Worm (Caenorhabditis elegans) whole organism, L4/young adult: ENCODE data around the gene Y38E10A.17.
"Not testable (repeated sequence)": the region's sequence is repeated elsewhere in the genome, so short reads cannot be mapped to it uniquely, and the experiment has no call there.

ENCODE experiments used
- W03F9.2 ChIP-seq: fragments of 150-350 bp; optimal IDR thresholded peaks from 2 replicates; lab custom pipeline; 2014; ENCODE audit warnings: missing biosample characterization, missing genetic modification characterization
- dao-5 ChIP-seq: sonication (generic microtip); optimal IDR thresholded peaks from 2 replicates; lab custom pipeline; 2016; ENCODE audit warnings: missing genotype, missing genetic modification characterization, moderate library complexity, missing compliant biosample characterization
- him-1 ChIP-seq: sonication (generic microtip); optimal IDR thresholded peaks from 2 replicates; lab custom pipeline; 2016; ENCODE audit warnings: missing genotype, missing genetic modification reagents, missing genetic modification characterization, missing compliant biosample characterization

Y38E10A.17 gene

DNA sequence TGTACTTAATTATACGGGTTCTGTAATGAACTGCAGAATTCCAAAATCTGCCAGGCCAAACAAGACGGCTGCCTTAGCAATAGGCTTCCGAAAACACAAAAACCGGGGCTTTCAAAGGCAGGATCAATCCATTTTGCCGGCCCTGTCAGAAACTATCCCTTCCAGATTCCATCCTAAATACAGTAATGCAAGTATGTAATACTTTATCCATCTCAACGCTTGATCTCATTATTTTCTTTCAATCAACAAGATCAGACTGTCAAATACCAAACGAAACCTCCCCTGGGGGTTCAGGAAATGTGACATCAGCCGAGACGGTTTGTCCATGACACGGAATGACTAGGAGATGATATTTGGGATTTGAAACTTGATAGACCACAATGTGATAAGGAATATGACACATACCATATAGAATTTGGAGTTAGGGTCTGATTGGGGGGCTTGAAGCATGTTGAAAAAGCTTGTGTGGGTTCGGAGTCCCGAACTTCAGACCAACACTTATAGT lies 8.4 kb downstream of the Y38E10A.17 start:
- no peak for TF ChIP-seq W03F9.2 (tag; lab: Kevin White, UChicago)

DNA sequence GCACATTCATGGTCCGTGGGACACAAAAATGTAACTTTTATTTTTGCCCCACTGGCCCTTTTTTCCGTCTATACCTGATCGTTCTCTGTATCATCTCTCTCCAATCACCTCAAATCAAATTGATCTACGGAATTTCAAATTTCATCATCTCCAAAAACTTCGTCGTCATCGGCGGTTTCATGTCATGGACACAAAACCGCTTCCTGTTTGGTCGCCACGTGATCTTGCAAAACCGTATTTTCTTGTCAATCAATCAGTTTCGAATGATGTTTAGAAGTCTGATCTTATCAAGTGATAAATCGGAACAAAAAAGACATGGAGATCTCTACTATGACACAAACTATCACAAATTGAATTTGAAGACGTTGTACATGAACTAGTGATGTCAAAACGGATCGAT lies 8.9 kb downstream of the Y38E10A.17 start:
- TF ChIP-seq him-1 (no peak), dao-5 (tag; lab: Kevin White, UChicago) (no peak), W03F9.2 (tag; lab: Kevin White, UChicago) (no peak)

DNA sequence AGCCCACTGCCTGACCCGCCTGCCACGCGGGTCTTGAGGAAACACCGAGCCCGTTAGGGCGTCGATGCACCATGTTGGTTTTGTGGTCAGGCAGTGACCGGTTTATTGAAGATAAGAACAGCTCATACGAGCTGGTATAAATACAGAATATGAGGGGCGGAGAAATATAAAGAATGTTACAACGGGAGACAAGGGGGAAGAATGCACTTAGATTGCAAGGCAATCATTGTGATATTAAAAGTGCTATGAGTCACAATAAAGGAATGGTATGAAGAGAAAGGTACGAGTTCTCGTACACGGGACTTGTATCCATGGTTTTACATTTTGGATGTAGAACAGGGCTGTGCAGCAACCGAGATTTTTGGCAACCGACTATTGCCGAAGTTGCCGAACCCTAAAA lies 10.2 kb downstream of the Y38E10A.17 start, which contains the start of gene Y38E10A.14:
TSS of gene Y38E10A.14 (minus strand) at position 101 of the 400 bp plus-strand sequence.
- not testable (repeated sequence) for TF ChIP-seq dao-5 (tag; lab: Kevin White, UChicago); W03F9.2 (tag; lab: Kevin White, UChicago); him-1

DNA sequence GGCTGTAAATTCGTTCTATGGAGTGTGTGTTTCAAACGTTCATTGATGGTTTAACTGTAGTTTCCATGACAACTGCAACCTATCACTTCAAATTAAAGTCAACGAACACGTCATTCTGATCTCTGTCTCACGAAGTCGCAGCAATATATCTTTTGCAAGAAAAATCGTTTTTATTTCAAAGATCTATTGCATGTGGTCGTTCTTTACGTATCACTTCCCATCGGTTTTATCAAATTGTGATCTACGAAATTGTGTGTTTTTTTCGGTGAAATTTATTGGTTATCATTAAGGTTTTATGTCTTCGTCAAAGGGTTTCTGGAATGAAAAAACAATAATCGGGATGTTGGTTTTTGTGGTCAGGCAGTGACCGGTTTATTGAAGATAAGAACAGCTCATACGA lies 11.8 kb downstream of the Y38E10A.17 start:
- no peak for TF ChIP-seq W03F9.2 (tag; lab: Kevin White, UChicago)
- no peak for TF ChIP-seq him-1
- TF ChIP-seq dao-5 (tag; lab: Kevin White, UChicago), result no peak

DNA sequence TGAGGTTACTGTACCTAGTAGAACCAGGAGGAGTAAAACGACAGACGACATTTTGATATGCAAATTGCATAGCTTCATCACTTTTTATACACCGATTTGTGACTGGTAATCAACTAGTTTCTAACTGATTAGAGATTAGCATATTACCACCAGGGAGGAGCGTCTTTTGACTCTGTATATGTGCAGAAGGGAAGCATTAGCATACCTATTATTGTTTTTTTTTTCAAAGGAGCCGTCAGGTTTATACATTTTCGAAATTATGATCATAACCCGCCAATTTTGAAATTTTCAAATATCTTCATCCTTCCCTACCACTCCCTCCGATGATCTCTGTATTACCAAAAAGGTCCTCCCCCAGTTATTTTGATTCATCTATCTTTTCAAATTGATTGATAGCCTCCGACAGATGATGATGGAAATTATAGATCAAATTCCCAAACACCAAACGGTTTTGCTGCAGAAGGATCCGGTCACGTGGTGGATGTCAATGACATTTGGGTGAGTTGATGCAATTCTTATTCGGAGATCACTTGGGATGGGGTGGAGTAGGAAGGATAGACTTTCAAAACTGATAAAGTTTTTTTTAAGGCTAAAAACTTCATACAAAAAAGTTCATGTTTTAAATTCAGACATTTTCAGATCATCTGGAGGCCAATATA lies 12.6 kb downstream of the Y38E10A.17 start, which contains the start of gene nspe-8:
TSS of gene nspe-8 (minus strand) at position 51 of the 659 bp plus-strand sequence.
- TF ChIP-seq him-1 (no peak), dao-5 (tag; lab: Kevin White, UChicago) (no peak), W03F9.2 (tag; lab: Kevin White, UChicago) (no peak)

DNA sequence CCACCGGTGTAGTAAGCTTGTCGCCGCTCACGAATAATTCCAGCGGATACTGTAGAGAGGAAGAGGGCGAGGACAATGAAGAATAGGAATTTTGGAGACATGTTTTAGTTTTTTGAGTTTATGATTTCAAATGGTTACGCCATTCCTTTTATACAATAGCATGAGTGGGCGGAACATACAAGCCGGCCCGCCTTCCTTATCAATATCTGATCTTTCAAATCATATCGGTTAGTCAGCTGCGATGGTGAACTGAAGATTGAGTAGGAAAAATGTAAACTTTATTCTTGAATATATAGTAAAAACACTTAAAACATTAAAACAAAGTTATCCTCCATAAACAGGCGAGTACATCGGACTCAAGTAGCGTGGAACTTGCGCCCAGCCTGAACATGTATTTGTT lies 13.8 kb downstream of the Y38E10A.17 start, which contains the start of gene nspe-1:
TSS of gene nspe-1 (minus strand) at position 101 of the 400 bp plus-strand sequence.
- TF ChIP-seq W03F9.2 (tag; lab: Kevin White, UChicago) (no peak), dao-5 (tag; lab: Kevin White, UChicago) (no peak), him-1 (no peak)

DNA sequence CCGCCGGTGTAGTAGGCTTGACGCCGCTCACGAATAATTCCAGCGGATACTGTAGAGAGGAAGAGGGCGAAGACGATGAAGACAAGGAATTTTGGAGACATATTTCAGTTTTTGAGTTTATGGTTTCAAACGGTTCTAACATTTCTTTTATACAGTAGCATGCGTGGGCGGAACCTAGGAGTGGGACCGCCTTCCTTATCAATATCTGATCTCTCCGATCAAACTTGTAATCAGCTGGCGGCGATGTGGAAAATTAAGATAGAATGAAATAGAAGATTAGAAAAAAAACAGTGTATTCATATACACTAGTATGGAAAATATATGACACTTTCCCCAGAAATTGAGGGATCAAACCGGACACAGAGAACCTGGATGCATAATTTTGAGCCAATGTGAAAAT lies 15.3 kb downstream of the Y38E10A.17 start, which contains the start of gene nspe-2:
TSS of gene nspe-2 (minus strand) at position 101 of the 400 bp plus-strand sequence.
- TF ChIP-seq dao-5 (tag; lab: Kevin White, UChicago) (no peak), him-1 (no peak), W03F9.2 (tag; lab: Kevin White, UChicago) (no peak)

DNA sequence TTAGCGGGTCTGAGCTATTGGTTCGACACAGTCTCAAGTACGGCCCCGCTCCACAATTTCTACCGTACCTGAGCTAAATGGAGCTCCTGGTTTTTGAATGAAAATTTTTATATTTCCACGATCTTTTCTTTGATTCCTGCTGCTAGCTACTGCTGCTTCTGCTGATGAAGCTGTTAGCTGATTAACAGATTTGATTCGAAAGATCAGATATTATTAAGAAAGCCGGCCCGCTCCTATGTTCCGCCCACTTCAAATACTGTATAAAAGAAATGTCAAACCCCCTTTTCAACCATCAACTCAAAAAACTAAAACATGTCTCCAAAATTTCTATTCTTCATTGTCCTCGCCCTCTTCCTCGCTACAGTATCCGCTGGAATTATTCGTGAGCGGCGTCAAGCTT lies 17.0 kb downstream of the Y38E10A.17 start, which contains the start of gene nspe-3:
TSS of gene nspe-3 (plus strand) at position 301 of the 400 bp plus-strand sequence.
- TF ChIP-seq W03F9.2 (tag; lab: Kevin White, UChicago) (no peak), him-1 (no peak), dao-5 (tag; lab: Kevin White, UChicago) (no peak)

DNA sequence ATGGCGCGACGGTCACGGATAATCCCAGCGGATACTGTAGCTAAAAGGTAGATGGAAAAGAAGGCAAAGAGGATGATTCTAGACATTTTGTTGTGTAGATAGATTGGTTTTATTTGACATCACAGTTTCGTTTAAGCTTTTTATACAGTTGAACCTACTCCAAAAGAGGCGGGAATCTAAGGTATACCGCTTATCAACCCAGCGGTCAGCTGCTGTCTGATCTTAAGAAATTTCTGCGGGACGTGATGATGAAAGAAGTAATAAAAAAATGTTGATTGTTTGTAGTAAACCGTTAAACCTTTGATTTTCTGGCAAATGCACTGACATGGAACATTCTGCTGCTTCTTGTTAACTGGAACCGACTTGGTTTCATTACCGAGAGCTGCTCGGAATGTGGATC lies 18.5 kb downstream of the Y38E10A.17 start, which contains the start of gene nspe-6:
TSS of gene nspe-6 (minus strand) at position 101 of the 400 bp plus-strand sequence.
- no peak for TF ChIP-seq W03F9.2 (tag; lab: Kevin White, UChicago)

DNA sequence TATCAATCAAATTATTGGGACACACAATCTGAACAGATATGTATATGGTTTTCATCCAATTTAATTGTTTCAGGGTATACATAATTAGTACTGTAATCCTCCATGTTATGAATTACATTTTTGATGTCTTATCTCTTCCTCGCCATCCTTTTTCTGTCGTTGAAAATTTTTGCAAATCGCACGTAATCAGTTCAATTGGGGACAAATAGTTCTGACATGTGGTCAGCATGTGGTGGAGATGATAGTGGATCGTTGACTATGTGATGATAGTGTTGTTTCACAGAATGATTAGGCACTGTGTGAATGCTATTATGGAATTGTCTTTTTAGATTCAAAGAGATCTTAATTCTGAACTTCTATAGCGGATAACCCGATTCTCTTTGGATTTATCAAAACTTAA lies 19.2 kb downstream of the Y38E10A.17 start:
- TF ChIP-seq W03F9.2 (tag; lab: Kevin White, UChicago), result no peak
- no peak for TF ChIP-seq dao-5 (tag; lab: Kevin White, UChicago)
- no peak for TF ChIP-seq him-1

DNA sequence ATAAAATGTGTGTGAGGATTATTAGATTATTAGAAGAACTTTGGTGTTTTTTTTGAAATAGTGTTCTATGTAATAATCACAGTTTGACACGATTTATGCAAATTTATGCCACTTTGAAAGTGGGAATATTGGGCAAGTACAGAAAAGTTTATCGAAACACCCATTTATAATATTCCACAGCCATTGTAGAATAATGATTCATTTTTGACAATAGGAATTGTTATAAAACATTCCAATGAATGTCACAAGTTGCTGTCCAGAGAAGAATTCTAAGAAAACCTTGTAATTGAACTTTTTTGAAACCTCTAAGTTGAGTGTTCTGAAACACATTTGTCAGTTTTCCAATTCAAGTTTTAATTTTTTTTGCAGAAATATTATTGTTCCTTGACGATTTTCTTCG lies 22.4 kb downstream of the Y38E10A.17 start, which contains the start of gene nspe-4:
TSS of gene nspe-4 (plus strand) at position 301 of the 400 bp plus-strand sequence.
- TF ChIP-seq W03F9.2 (tag; lab: Kevin White, UChicago) (no peak), dao-5 (tag; lab: Kevin White, UChicago) (no peak), him-1 (no peak)

DNA sequence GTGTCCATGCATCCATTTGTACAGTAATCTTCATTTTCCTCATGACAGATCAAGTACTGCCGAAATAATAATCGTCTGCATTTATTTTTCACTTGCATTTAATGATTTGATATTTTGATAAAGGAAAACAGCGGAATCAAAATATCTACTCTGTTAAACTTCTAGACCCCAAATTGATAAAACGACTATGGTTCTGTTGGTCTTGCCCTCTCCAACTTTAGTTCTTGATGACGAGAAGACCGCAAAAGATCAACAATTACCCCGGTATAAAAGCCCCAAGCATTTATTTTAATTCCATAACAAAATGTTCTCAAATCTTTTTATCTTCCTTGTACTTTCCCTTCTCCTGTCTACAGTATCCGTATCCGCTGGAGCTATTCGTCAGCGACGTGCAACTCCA lies 25.9 kb downstream of the Y38E10A.17 start, which contains the start of gene Y38E10A.9:
TSS of gene Y38E10A.9 (plus strand) at position 301 of the 400 bp plus-strand sequence.
- TF ChIP-seq W03F9.2 (tag; lab: Kevin White, UChicago) (no peak), him-1 (no peak), dao-5 (tag; lab: Kevin White, UChicago) (no peak)

DNA sequence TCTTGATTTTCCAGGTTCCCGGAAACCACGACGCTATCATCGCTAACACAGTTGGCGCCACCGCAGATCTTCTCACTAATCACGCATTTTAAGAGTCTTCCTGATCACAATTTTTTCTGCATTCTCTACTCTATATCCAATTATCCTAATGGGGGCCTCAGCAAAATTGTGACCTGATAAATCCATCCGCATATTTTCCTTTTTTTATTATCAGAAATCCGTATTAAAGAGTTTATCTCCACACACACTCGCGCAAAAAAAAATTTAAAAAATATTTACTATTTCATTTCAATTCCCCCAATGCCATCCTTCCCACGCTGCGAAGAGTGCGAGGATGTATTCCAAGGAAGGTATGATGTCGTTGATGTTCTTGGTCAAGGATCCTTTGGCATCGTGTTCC lies 27.7 kb downstream of the Y38E10A.17 start, which contains the start of gene Y38E10A.8:
TSS of gene Y38E10A.8 (plus strand) at position 301 of the 400 bp plus-strand sequence.
- TF ChIP-seq dao-5 (tag; lab: Kevin White, UChicago), result no peak
- TF ChIP-seq W03F9.2 (tag; lab: Kevin White, UChicago), result no peak
- TF ChIP-seq him-1, result no peak

DNA sequence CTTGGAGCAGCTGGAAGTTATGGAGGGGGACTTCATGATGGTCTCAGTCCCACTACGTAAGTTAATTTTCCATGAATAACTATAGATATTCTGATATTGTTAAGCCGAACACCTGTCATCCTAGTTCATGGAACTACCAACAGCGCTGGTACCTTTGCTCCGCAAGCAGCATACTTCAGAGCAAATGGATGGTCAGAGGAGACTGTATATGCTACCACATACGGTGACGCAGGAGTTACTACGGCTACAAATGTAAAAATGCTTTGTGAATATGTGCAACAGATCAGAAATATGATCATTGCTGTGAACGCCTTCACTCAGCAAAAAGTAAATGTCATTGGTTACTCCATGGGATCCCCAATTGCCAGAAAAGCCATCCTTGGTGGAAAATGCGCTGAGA lies 28.5 kb downstream of the Y38E10A.17 start:
- TF ChIP-seq W03F9.2 (tag; lab: Kevin White, UChicago) (no peak), dao-5 (tag; lab: Kevin White, UChicago) (no peak), him-1 (no peak)
